Fruit fly (Drosophila melanogaster) whole organism, embryonic: Measurements from ENCODE around the gene CG31100.

Source experiments
- Asciz ChIP-seq: fragments of 200-800 bp; sonication (Bioruptor generic); optimal IDR thresholded peaks from 2 replicates; lab custom pipeline; 2017; ENCODE audit warnings: missing biosample characterization, mild to moderate bottlenecking, missing genetic modification characterization, missing genetic modification reagents
- Atf3 ChIP-seq: fragments of 200-800 bp; sonication (Bioruptor generic); optimal IDR thresholded peaks from 3 replicates; lab custom pipeline; 2016; ENCODE audit warnings: missing biosample characterization, missing genetic modification characterization
- Blimp-1 ChIP-seq: fragments of 200-800 bp; sonication (Bioruptor generic); optimal IDR thresholded peaks from 3 replicates; lab custom pipeline; 2018; ENCODE audit warnings: missing biosample characterization, missing genetic modification characterization, mild to moderate bottlenecking, moderate library complexity, missing genetic modification reagents
- Bteb2 ChIP-seq: fragments of 200-800 bp; sonication (Bioruptor generic); optimal IDR thresholded peaks from 2 replicates; lab custom pipeline; 2016; ENCODE audit warnings: missing biosample characterization, missing genetic modification characterization
- CG12155 ChIP-seq: fragments of 200-800 bp; sonication (Bioruptor generic); optimal IDR thresholded peaks from 3 replicates; lab custom pipeline; 2016; ENCODE audit warnings: missing biosample characterization, missing genetic modification characterization
- CG12236 ChIP-seq: fragments of 200-800 bp; sonication (Bioruptor generic); optimal IDR thresholded peaks from 2 replicates; lab custom pipeline; 2016; ENCODE audit warnings: missing biosample characterization, missing genetic modification characterization
- CG13287 ChIP-seq: fragments of 200-800 bp; sonication (Bioruptor generic); IDR thresholded peaks from 2 replicates; pipeline ENCODE4 v1.3.6; 2022; ENCODE audit warnings: missing biosample characterization, missing genetic modification characterization; ENCODE audit not compliant: partially characterized antibody
- CG15514 ChIP-seq: fragments of 200-800 bp; sonication (Bioruptor generic); optimal IDR thresholded peaks from 3 replicates; lab custom pipeline; 2017; ENCODE audit warnings: missing biosample characterization, missing genetic modification characterization, mild to moderate bottlenecking, moderate library complexity, missing genetic modification reagents
- CG1647 ChIP-seq: fragments of 200-800 bp; sonication (Bioruptor generic); optimal IDR thresholded peaks from 3 replicates; lab custom pipeline; 2016; ENCODE audit warnings: missing biosample characterization, missing genetic modification characterization
- CG1792 ChIP-seq: fragments of 200-800 bp; sonication (Bioruptor generic); optimal IDR thresholded peaks from 2 replicates; lab custom pipeline; 2016; ENCODE audit warnings: missing biosample characterization, missing genetic modification characterization
- CG18262 ChIP-seq: fragments of 200-800 bp; optimal IDR thresholded peaks from 3 replicates; lab custom pipeline; 2019; ENCODE audit warnings: missing biosample characterization, mild to moderate bottlenecking, missing genetic modification characterization, moderate library complexity
- CG18599 ChIP-seq: fragments of 200-800 bp; sonication (Bioruptor generic); optimal IDR thresholded peaks from 3 replicates; lab custom pipeline; 2017; ENCODE audit warnings: missing biosample characterization, missing genetic modification characterization, mild to moderate bottlenecking, moderate library complexity, missing genetic modification reagents
- CG31224 ChIP-seq: fragments of 200-800 bp; sonication (Bioruptor generic); IDR thresholded peaks from 2 replicates; pipeline ENCODE4 v1.3.6; 2022; ENCODE audit warnings: missing biosample characterization, missing genetic modification characterization
- CG31365 ChIP-seq: fragments of 200-800 bp; sonication (Bioruptor generic); optimal IDR thresholded peaks from 2 replicates; lab custom pipeline; 2018; ENCODE audit warnings: missing biosample characterization, mild to moderate bottlenecking, missing genetic modification characterization
- CG3407 ChIP-seq: fragments of 200-800 bp; sonication (Bioruptor generic); optimal IDR thresholded peaks from 2 replicates; lab custom pipeline; 2018; ENCODE audit warnings: missing biosample characterization, mild to moderate bottlenecking, missing genetic modification characterization
- CG6791 ChIP-seq: fragments of 200-800 bp; sonication (Bioruptor generic); IDR thresholded peaks from 3 replicates; pipeline ENCODE4 v1.3.6; 2022; ENCODE audit warnings: missing biosample characterization, missing genetic modification characterization; ENCODE audit not compliant: partially characterized antibody
- D ChIP-seq, 2 experiments: fragments of 200-800 bp in 1 of 2; fragments of >200 bp in 1 of 2; sonication (Bioruptor generic) in 1 of 2; optimal IDR thresholded peaks; 2 replicates in 1 of 2; 3 replicates in 1 of 2; lab custom pipeline; 2017; ENCODE audit warnings: mild to moderate bottlenecking in 1 of 2, missing biosample characterization in 1 of 2, missing genetic modification characterization in 1 of 2, missing genetic modification reagents in 1 of 2
- Dbx ChIP-seq: fragments of 200-800 bp; sonication (Bioruptor generic); IDR thresholded peaks from 3 replicates; pipeline ENCODE4 v1.3.6; 2022; ENCODE audit warnings: missing biosample characterization, missing genetic modification characterization
- Dip3 ChIP-seq: fragments of 200-800 bp; sonication (Bioruptor generic); optimal IDR thresholded peaks from 3 replicates; lab custom pipeline; 2016; ENCODE audit warnings: missing biosample characterization, missing genetic modification characterization
- E2f1 ChIP-seq: fragments of 200-800 bp; sonication (Bioruptor generic); IDR thresholded peaks from 2 replicates; pipeline ENCODE4 v1.3.6; 2022; ENCODE audit warnings: missing biosample characterization, missing genetic modification characterization
- H2.0 ChIP-seq: fragments of 200-800 bp; sonication (Bioruptor generic); IDR thresholded peaks from 2 replicates; pipeline ENCODE4 v1.3.6; 2022; ENCODE audit warnings: missing biosample characterization, missing genetic modification characterization
- MBD-R2 ChIP-seq: fragments of 200-800 bp; sonication (Bioruptor generic); IDR thresholded peaks from 2 replicates; pipeline ENCODE4 v1.3.6; 2022; ENCODE audit warnings: missing biosample characterization, missing genetic modification characterization
- Mad ChIP-seq: fragments of 200-800 bp; sonication (Bioruptor generic); optimal IDR thresholded peaks from 2 replicates; lab custom pipeline; 2016; ENCODE audit warnings: missing biosample characterization, missing genetic modification characterization
- PHDP ChIP-seq: fragments of 200-800 bp; sonication (Bioruptor generic); optimal IDR thresholded peaks from 3 replicates; lab custom pipeline; 2018; ENCODE audit warnings: missing biosample characterization, mild to moderate bottlenecking, missing genetic modification characterization, moderate library complexity
- Pdp1 ChIP-seq, 2 experiments: fragments of 200-800 bp; sonication (Bioruptor generic); optimal IDR thresholded peaks; 3 replicates each; lab custom pipeline; 2016; ENCODE audit warnings: missing biosample characterization in 2 of 2, missing genetic modification characterization in 2 of 2, mild to moderate bottlenecking in 1 of 2, moderate library complexity in 1 of 2
- Poxn ChIP-seq: fragments of 200-800 bp; sonication (Bioruptor generic); IDR thresholded peaks from 2 replicates; pipeline ENCODE4 v1.3.6; 2022; ENCODE audit warnings: missing biosample characterization, missing genetic modification characterization
- Vsx1 ChIP-seq: fragments of 200-800 bp; sonication (Bioruptor generic); optimal IDR thresholded peaks from 2 replicates; lab custom pipeline; 2017; ENCODE audit warnings: missing biosample characterization, mild to moderate bottlenecking, missing genetic modification characterization, missing genetic modification reagents
- amos ChIP-seq: fragments of 200-800 bp; sonication (Bioruptor generic); IDR thresholded peaks from 2 replicates; pipeline ENCODE4 v1.3.6; 2022; ENCODE audit warnings: missing biosample characterization, missing genetic modification characterization; ENCODE audit not compliant: partially characterized antibody
- aop ChIP-seq: fragments of 200-800 bp; sonication (Bioruptor generic); IDR thresholded peaks from 2 replicates; pipeline ENCODE4 v1.3.6; 2022; ENCODE audit warnings: missing biosample characterization, missing genetic modification characterization
- bigmax ChIP-seq: fragments of 200-800 bp; sonication (Bioruptor generic); optimal IDR thresholded peaks from 2 replicates; lab custom pipeline; 2018; ENCODE audit warnings: missing biosample characterization, mild to moderate bottlenecking, missing genetic modification characterization
- br ChIP-seq: fragments of >200 bp; optimal IDR thresholded peaks from 2 replicates; lab custom pipeline; 2017
- cato ChIP-seq: fragments of 200-800 bp; sonication (Bioruptor generic); optimal IDR thresholded peaks from 2 replicates; lab custom pipeline; 2016; ENCODE audit warnings: missing biosample characterization, missing genetic modification characterization, borderline replicate concordance
- crc ChIP-seq: fragments of 200-800 bp; sonication (Bioruptor generic); optimal IDR thresholded peaks from 2 replicates; lab custom pipeline; 2016; ENCODE audit warnings: missing biosample characterization, missing genetic modification characterization
- crol ChIP-seq: fragments of 200-800 bp; sonication (Bioruptor generic); IDR thresholded peaks from 2 replicates; pipeline ENCODE4 v1.3.6; 2022; ENCODE audit warnings: missing biosample characterization, missing genetic modification characterization
- fd96Cb ChIP-seq: fragments of 200-800 bp; sonication (Bioruptor generic); optimal IDR thresholded peaks from 2 replicates; lab custom pipeline; 2018; ENCODE audit warnings: missing biosample characterization, mild to moderate bottlenecking, missing genetic modification characterization, moderate library complexity
- fru ChIP-seq: fragments of >200 bp; optimal IDR thresholded peaks from 2 replicates; lab custom pipeline; 2017
- gro ChIP-seq: fragments of 200-800 bp; sonication (Bioruptor generic); optimal IDR thresholded peaks from 2 replicates; lab custom pipeline; 2016; ENCODE audit warnings: missing biosample characterization, missing genetic modification characterization
- hb ChIP-seq: fragments of 200-800 bp; sonication (Bioruptor generic); IDR thresholded peaks from 3 replicates; pipeline ENCODE4 v1.3.6; 2022; ENCODE audit warnings: missing biosample characterization, missing genetic modification characterization; ENCODE audit not compliant: partially characterized antibody
- hth ChIP-seq: fragments of >200 bp; optimal IDR thresholded peaks from 2 replicates; lab custom pipeline; 2017; ENCODE audit warnings: inconsistent platforms
- jing ChIP-seq: fragments of 200-800 bp; sonication (Bioruptor generic); optimal IDR thresholded peaks from 2 replicates; lab custom pipeline; 2018; ENCODE audit warnings: missing biosample characterization, mild to moderate bottlenecking, missing genetic modification characterization
- klu ChIP-seq: fragments of 200-800 bp; sonication (Bioruptor generic); IDR thresholded peaks from 2 replicates; pipeline ENCODE4 v1.3.6; 2022; ENCODE audit warnings: missing biosample characterization, missing genetic modification characterization
- knrl ChIP-seq: fragments of 200-800 bp; sonication (Bioruptor generic); IDR thresholded peaks from 3 replicates; pipeline ENCODE4 v1.3.6; 2022; ENCODE audit warnings: missing biosample characterization, missing genetic modification characterization; ENCODE audit not compliant: partially characterized antibody
- maf-S ChIP-seq: fragments of 200-800 bp; sonication (Bioruptor generic); optimal IDR thresholded peaks from 2 replicates; lab custom pipeline; 2016; ENCODE audit warnings: missing biosample characterization, missing genetic modification characterization
- pb ChIP-seq: fragments of 200-800 bp; sonication (Bioruptor generic); optimal IDR thresholded peaks from 3 replicates; lab custom pipeline; 2016; ENCODE audit warnings: missing biosample characterization, missing genetic modification characterization
- pita ChIP-seq: fragments of 200-800 bp; sonication (Bioruptor generic); optimal IDR thresholded peaks from 2 replicates; lab custom pipeline; 2017; ENCODE audit warnings: missing biosample characterization, mild to moderate bottlenecking, missing genetic modification characterization
- salm ChIP-seq: fragments of 200-800 bp; sonication (Bioruptor generic); optimal IDR thresholded peaks from 2 replicates; lab custom pipeline; 2018; ENCODE audit warnings: missing biosample characterization, mild to moderate bottlenecking, missing genetic modification characterization
- tll ChIP-seq, 2 experiments: fragments of 200-800 bp in 1 of 2; fragments of >200 bp in 1 of 2; sonication (Bioruptor generic) in 1 of 2; optimal IDR thresholded peaks; 2 replicates each; lab custom pipeline; 2017 to 2019; ENCODE audit warnings: missing biosample characterization in 2 of 2, missing genetic modification characterization in 2 of 2, mild to moderate bottlenecking in 1 of 2, moderate library complexity in 1 of 2
- wor ChIP-seq: fragments of 200-800 bp; sonication (Bioruptor generic); IDR thresholded peaks from 2 replicates; pipeline ENCODE4 v1.3.6; 2022; ENCODE audit warnings: missing biosample characterization, missing genetic modification characterization
- zfh1 ChIP-seq: fragments of 200-800 bp; sonication (Bioruptor generic); IDR thresholded peaks from 3 replicates; pipeline ENCODE4 v1.3.6; 2022; ENCODE audit warnings: missing biosample characterization, missing genetic modification characterization

CG31100 gene

DNA sequence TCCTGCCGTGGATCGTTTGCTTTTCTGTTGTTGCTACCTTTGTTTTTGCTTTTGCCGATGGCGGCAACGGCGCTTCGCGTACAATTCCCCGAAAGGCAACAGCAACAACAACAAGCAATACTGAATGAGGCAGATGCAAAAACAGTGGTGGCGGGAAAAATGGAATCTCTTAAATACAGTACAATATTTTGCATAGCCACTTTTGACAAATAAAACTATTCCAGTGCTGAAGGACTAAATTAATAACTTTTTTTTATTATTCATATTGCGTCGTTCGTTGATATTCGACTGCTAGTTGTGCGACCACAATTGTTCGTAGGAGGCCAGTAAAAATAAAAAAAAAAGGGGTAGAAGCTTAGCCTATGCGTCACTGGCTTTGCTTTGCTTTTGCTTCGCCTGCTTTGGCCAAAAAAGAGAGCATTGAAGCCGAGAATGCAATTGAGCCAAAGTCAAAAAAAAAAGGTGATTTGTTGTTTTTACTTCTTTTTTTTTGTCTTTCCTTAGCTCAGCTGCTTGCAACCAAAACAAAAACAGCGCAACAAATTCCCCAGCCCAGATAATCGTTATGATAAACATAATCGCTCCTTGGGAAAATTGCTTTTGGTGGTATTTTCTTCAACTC lies 28.5 kb upstream of the CG31100 start (continued):
- TF ChIP-seq amos (GFP tag; lab: Robert Waterston, UW) (no peak), CG31365 (tag; lab: Kevin White, UChicago) (peak; percentile 66), Mad (GFP tag; lab: Kevin White, UChicago) (peak; percentile 77), hb (GFP tag; lab: Robert Waterston, UW) (no peak), CG31224 (GFP tag; lab: Robert Waterston, UW) (peak; percentile 80), CG1792 (GFP tag; lab: Kevin White, UChicago) (peak; percentile 49), Dbx (GFP tag; lab: Robert Waterston, UW) (peak; percentile 92), CG3407 (GFP tag; lab: Kevin White, UChicago) (peak; percentile 77), E2f1 (GFP tag; lab: Robert Waterston, UW) (peak; percentile 86), Dip3 (GFP tag; lab: Kevin White, UChicago) (peak; percentile 88), CG18262 (tag; lab: Kevin White, UChicago) (peak; percentile 84), maf-S (GFP tag; lab: Kevin White, UChicago) (peak; percentile 69), CG12155 (GFP tag; lab: Kevin White, UChicago) (peak; percentile 79), H2.0 (GFP tag; lab: Robert Waterston, UW) (peak; percentile 91), klu (GFP tag; lab: Robert Waterston, UW) (peak; percentile 29; the same call in 1 of the 2 replicates), CG13287 (GFP tag; lab: Robert Waterston, UW) (no peak), fd96Cb (tag; lab: Kevin White, UChicago) (peak; percentile 87), Asciz (GFP tag; lab: Kevin White, UChicago) (peak; percentile 87), knrl (GFP tag; lab: Robert Waterston, UW) (no peak), Poxn (no peak), CG18599 (GFP tag; lab: Kevin White, UChicago) (peak; percentile 92), Atf3 (GFP tag; lab: Kevin White, UChicago) (peak; percentile 79), crc (GFP tag; lab: Kevin White, UChicago) (peak; percentile 68), CG15514 (GFP tag; lab: Kevin White, UChicago) (peak; percentile 75), Bteb2 (GFP tag; lab: Kevin White, UChicago) (peak; percentile 79), CG1647 (GFP tag; lab: Kevin White, UChicago) (peak; percentile 88), bigmax (GFP tag; lab: Kevin White, UChicago) (no peak), fru (no peak), wor (GFP tag; lab: Robert Waterston, UW) (peak; percentile 85), MBD-R2 (GFP tag; lab: Robert Waterston, UW) (peak; percentile 85), Vsx1 (GFP tag; lab: Kevin White, UChicago) (peak; percentile 67), Blimp-1 (GFP tag; lab: Kevin White, UChicago) (peak; percentile 87), pb (peak; percentile 76), PHDP (tag; lab: Kevin White, UChicago) (peak; percentile 88), gro (peak; percentile 76), salm (tag; lab: Kevin White, UChicago) (peak; percentile 85), D (optimal IDR thresholded peaks at IDR 0.05; lab: Kevin White, UChicago) (peak; percentile 7), D (GFP tag; optimal IDR thresholded peaks at IDR 0.05; lab: Kevin White, UChicago) (peak; percentile 83), pita (no peak), CG6791 (GFP tag; lab: Robert Waterston, UW) (no peak), aop (GFP tag; lab: Robert Waterston, UW) (peak; percentile 62; the same call in 1 of the 2 replicates), cato (peak; percentile 58), crol (0 out of 2 replicates have a peak, but pooled peaks have one; percentile 45), hth (lab: Kevin White, UChicago) (no peak), zfh1 (GFP tag; lab: Robert Waterston, UW) (peak; percentile 92), Pdp1 (GFP tag; optimal IDR thresholded peaks at IDR 0.05; lab: Kevin White, UChicago) (peak; percentile 63 to 83), CG12236 (GFP tag; lab: Kevin White, UChicago) (peak; percentile 65), br (no peak), jing (GFP tag; lab: Kevin White, UChicago) (peak; percentile 73), tll (GFP tag; optimal IDR thresholded peaks at IDR 0.05; lab: Kevin White, UChicago) (no peak)
